Fruit fly (Drosophila melanogaster) whole organism, embryonic: ENCODE data around the gene Bub1.

Source experiments
- Asciz ChIP-seq: fragments of 200-800 bp; sonication (Bioruptor generic); optimal IDR thresholded peaks from 2 replicates; lab custom pipeline; 2017; ENCODE audit warnings: missing biosample characterization, mild to moderate bottlenecking, missing genetic modification characterization, missing genetic modification reagents
- Atf6 ChIP-seq: fragments of 200-800 bp; sonication (Bioruptor generic); IDR thresholded peaks from 2 replicates; pipeline ENCODE4 v1.3.6; 2022; ENCODE audit warnings: missing biosample characterization, missing genetic modification characterization
- B-H2 ChIP-seq: fragments of 200-800 bp; sonication (Bioruptor generic); optimal IDR thresholded peaks from 2 replicates; lab custom pipeline; 2018; ENCODE audit warnings: missing biosample characterization, mild to moderate bottlenecking, missing genetic modification characterization
- CG12769 ChIP-seq: fragments of 200-800 bp; sonication (Bioruptor generic); optimal IDR thresholded peaks from 2 replicates; lab custom pipeline; 2019; ENCODE audit warnings: missing biosample characterization, mild to moderate bottlenecking, missing genetic modification characterization, moderate library complexity
- CG13424 ChIP-seq: fragments of 200-800 bp; sonication (Bioruptor generic); optimal IDR thresholded peaks from 2 replicates; lab custom pipeline; 2019; ENCODE audit warnings: missing biosample characterization, mild to moderate bottlenecking, missing genetic modification characterization, moderate library complexity
- CG15011 ChIP-seq: fragments of 200-800 bp; sonication (Bioruptor generic); optimal IDR thresholded peaks from 3 replicates; lab custom pipeline; 2018; ENCODE audit warnings: missing biosample characterization, mild to moderate bottlenecking, missing genetic modification characterization
- CG1529 ChIP-seq: fragments of 200-800 bp; sonication (Bioruptor generic); optimal IDR thresholded peaks from 3 replicates; lab custom pipeline; 2018; ENCODE audit warnings: missing biosample characterization, missing genetic modification characterization
- CG15601 ChIP-seq: fragments of 200-800 bp; sonication (Bioruptor generic); optimal IDR thresholded peaks from 3 replicates; lab custom pipeline; 2019; ENCODE audit warnings: missing biosample characterization, mild to moderate bottlenecking, missing genetic modification characterization, moderate library complexity
- CG17328 ChIP-seq: fragments of 200-800 bp; sonication (Bioruptor generic); IDR thresholded peaks from 2 replicates; pipeline ENCODE4 v1.3.6; 2022; ENCODE audit warnings: missing biosample characterization, missing genetic modification characterization
- CG18599 ChIP-seq: fragments of 200-800 bp; sonication (Bioruptor generic); optimal IDR thresholded peaks from 3 replicates; lab custom pipeline; 2017; ENCODE audit warnings: missing biosample characterization, missing genetic modification characterization, mild to moderate bottlenecking, moderate library complexity, missing genetic modification reagents
- CG4617 ChIP-seq: fragments of 200-800 bp; sonication (Bioruptor generic); optimal IDR thresholded peaks from 3 replicates; lab custom pipeline; 2016; ENCODE audit warnings: missing biosample characterization, missing genetic modification characterization, borderline replicate concordance
- CG4707 ChIP-seq: fragments of 200-800 bp; sonication (Bioruptor generic); optimal IDR thresholded peaks from 2 replicates; lab custom pipeline; 2018; ENCODE audit warnings: missing biosample characterization, mild to moderate bottlenecking, missing genetic modification characterization, moderate library complexity
- CG6254 ChIP-seq: fragments of 200-800 bp; sonication (Bioruptor generic); optimal IDR thresholded peaks from 3 replicates; lab custom pipeline; 2017; ENCODE audit warnings: mild to moderate bottlenecking, missing biosample characterization, missing genetic modification reagents, missing genetic modification characterization
- CG6272 ChIP-seq: fragments of 200-800 bp; sonication (Bioruptor generic); IDR thresholded peaks from 2 replicates; pipeline ENCODE4 v1.3.6; 2022; ENCODE audit warnings: missing biosample characterization, missing genetic modification characterization
- CG7556 ChIP-seq: fragments of 200-800 bp; sonication (Bioruptor generic); optimal IDR thresholded peaks from 2 replicates; lab custom pipeline; 2017; ENCODE audit warnings: missing biosample characterization, mild to moderate bottlenecking, missing genetic modification characterization
- CG8944 ChIP-seq: fragments of 200-800 bp; sonication (Bioruptor generic); optimal IDR thresholded peaks from 3 replicates; lab custom pipeline; 2016; ENCODE audit warnings: missing biosample characterization, missing genetic modification characterization
- CG9876 ChIP-seq: fragments of 200-800 bp; sonication (Bioruptor generic); optimal IDR thresholded peaks from 2 replicates; lab custom pipeline; 2016; ENCODE audit warnings: missing biosample characterization, missing genetic modification characterization
- CTCF ChIP-seq: fragments of 200-800 bp; sonication (Bioruptor generic); optimal IDR thresholded peaks from 2 replicates; lab custom pipeline; 2017; ENCODE audit warnings: missing biosample characterization, mild to moderate bottlenecking, missing genetic modification characterization, moderate library complexity
- Chrac-16 ChIP-seq: fragments of 200-800 bp; sonication (Bioruptor generic); optimal IDR thresholded peaks from 3 replicates; lab custom pipeline; 2016; ENCODE audit warnings: missing biosample characterization, missing genetic modification characterization
- CrebB ChIP-seq: fragments of 200-800 bp; sonication (Bioruptor generic); optimal IDR thresholded peaks from 3 replicates; lab custom pipeline; 2018; ENCODE audit warnings: missing biosample characterization, mild to moderate bottlenecking, missing genetic modification characterization
- Dll ChIP-seq: fragments of 200-800 bp; sonication (Bioruptor generic); IDR thresholded peaks from 4 replicates; pipeline ENCODE4 v1.3.6; 2022; ENCODE audit warnings: missing biosample characterization, missing genetic modification characterization; ENCODE audit not compliant: partially characterized antibody
- H2.0 ChIP-seq: fragments of 200-800 bp; sonication (Bioruptor generic); IDR thresholded peaks from 2 replicates; pipeline ENCODE4 v1.3.6; 2022; ENCODE audit warnings: missing biosample characterization, missing genetic modification characterization
- HmgD ChIP-seq: fragments of 200-800 bp; sonication (Bioruptor generic); optimal IDR thresholded peaks from 3 replicates; lab custom pipeline; 2016; ENCODE audit warnings: missing biosample characterization, missing genetic modification characterization
- Hmr ChIP-seq: fragments of 200-800 bp; sonication (Bioruptor generic); optimal IDR thresholded peaks from 3 replicates; lab custom pipeline; 2017; ENCODE audit warnings: mild to moderate bottlenecking, missing biosample characterization, missing genetic modification reagents, missing genetic modification characterization
- Hmx ChIP-seq: fragments of 200-800 bp; sonication (Bioruptor generic); optimal IDR thresholded peaks from 2 replicates; lab custom pipeline; 2016; ENCODE audit warnings: missing biosample characterization, missing genetic modification characterization
- Hr39 ChIP-seq: fragments of >200 bp; optimal IDR thresholded peaks from 2 replicates; lab custom pipeline; 2017
- Mad ChIP-seq: fragments of 200-800 bp; sonication (Bioruptor generic); optimal IDR thresholded peaks from 2 replicates; lab custom pipeline; 2016; ENCODE audit warnings: missing biosample characterization, missing genetic modification characterization
- PHDP ChIP-seq: fragments of 200-800 bp; sonication (Bioruptor generic); optimal IDR thresholded peaks from 3 replicates; lab custom pipeline; 2018; ENCODE audit warnings: missing biosample characterization, mild to moderate bottlenecking, missing genetic modification characterization, moderate library complexity
- Scr ChIP-seq: fragments of 200-800 bp; sonication (Bioruptor generic); IDR thresholded peaks from 2 replicates; pipeline ENCODE4 v1.3.6; 2022; ENCODE audit warnings: missing biosample characterization, missing genetic modification characterization; ENCODE audit not compliant: partially characterized antibody
- ap ChIP-seq: fragments of 200-800 bp; sonication (Bioruptor generic); IDR thresholded peaks from 2 replicates; pipeline ENCODE4 v1.3.6; 2022; ENCODE audit warnings: missing biosample characterization, missing genetic modification characterization
- ase ChIP-seq: fragments of 200-800 bp; sonication (Bioruptor generic); IDR thresholded peaks from 3 replicates; pipeline ENCODE4 v1.3.6; 2022; ENCODE audit warnings: missing biosample characterization, missing genetic modification characterization
- bowl ChIP-seq: fragments of 200-800 bp; sonication (Bioruptor generic); IDR thresholded peaks from 2 replicates; pipeline ENCODE4 v1.3.6; 2022; ENCODE audit warnings: missing biosample characterization, missing genetic modification characterization
- ci ChIP-seq: fragments of 200-800 bp; sonication (Bioruptor generic); IDR thresholded peaks from 3 replicates; pipeline ENCODE4 v1.3.6; 2022; ENCODE audit warnings: missing biosample characterization, missing genetic modification characterization
- crc ChIP-seq: fragments of 200-800 bp; sonication (Bioruptor generic); optimal IDR thresholded peaks from 2 replicates; lab custom pipeline; 2016; ENCODE audit warnings: missing biosample characterization, missing genetic modification characterization
- croc ChIP-seq: fragments of 200-800 bp; sonication (Bioruptor generic); conservative IDR thresholded peaks from 3 replicates; pipeline ENCODE4 v1.3.6; 2022; ENCODE audit warnings: missing biosample characterization, missing genetic modification characterization
- da ChIP-seq: fragments of 200-800 bp; sonication (Bioruptor generic); optimal IDR thresholded peaks from 2 replicates; lab custom pipeline; 2016; ENCODE audit warnings: missing biosample characterization, missing genetic modification characterization
- exex ChIP-seq: fragments of 200-800 bp; sonication (Bioruptor generic); optimal IDR thresholded peaks from 4 replicates; lab custom pipeline; 2018; ENCODE audit warnings: missing biosample characterization, mild to moderate bottlenecking, missing genetic modification characterization, moderate library complexity
- fd64A ChIP-seq: fragments of 200-800 bp; sonication (Bioruptor generic); optimal IDR thresholded peaks from 3 replicates; lab custom pipeline; 2018; ENCODE audit warnings: missing biosample characterization, mild to moderate bottlenecking, missing genetic modification characterization
- fd96Cb ChIP-seq: fragments of 200-800 bp; sonication (Bioruptor generic); optimal IDR thresholded peaks from 2 replicates; lab custom pipeline; 2018; ENCODE audit warnings: missing biosample characterization, mild to moderate bottlenecking, missing genetic modification characterization, moderate library complexity
- gce ChIP-seq: fragments of 200-800 bp; sonication (Bioruptor generic); IDR thresholded peaks from 3 replicates; pipeline ENCODE4 v1.3.6; 2022; ENCODE audit warnings: missing biosample characterization, missing genetic modification characterization
- hbn ChIP-seq: fragments of 200-800 bp; sonication (Bioruptor generic); IDR thresholded peaks from 2 replicates; pipeline ENCODE4 v1.3.6; 2022; ENCODE audit warnings: missing biosample characterization, missing genetic modification characterization; ENCODE audit not compliant: partially characterized antibody
- ken ChIP-seq: fragments of 200-800 bp; sonication (Bioruptor generic); IDR thresholded peaks from 3 replicates; pipeline ENCODE4 v1.3.6; 2022; ENCODE audit warnings: missing biosample characterization, missing genetic modification characterization
- nerfin-2 ChIP-seq: fragments of 200-800 bp; sonication (Bioruptor generic); IDR thresholded peaks from 2 replicates; pipeline ENCODE4 v1.3.6; 2022; ENCODE audit warnings: missing biosample characterization, missing genetic modification characterization; ENCODE audit not compliant: partially characterized antibody
- nom ChIP-seq: fragments of 200-800 bp; sonication (Bioruptor generic); optimal IDR thresholded peaks from 2 replicates; lab custom pipeline; 2017; ENCODE audit warnings: missing biosample characterization, missing genetic modification characterization, mild to moderate bottlenecking, moderate library complexity, missing genetic modification reagents
- phol ChIP-seq: fragments of 200-800 bp; sonication (Bioruptor generic); optimal IDR thresholded peaks from 3 replicates; lab custom pipeline; 2018; ENCODE audit warnings: missing biosample characterization, mild to moderate bottlenecking, missing genetic modification characterization, moderate library complexity
- pnt ChIP-seq: fragments of 200-800 bp; sonication (Bioruptor generic); optimal IDR thresholded peaks from 3 replicates; lab custom pipeline; 2016; ENCODE audit warnings: missing biosample characterization, missing genetic modification characterization
- sug ChIP-seq: fragments of 200-800 bp; optimal IDR thresholded peaks from 2 replicates; lab custom pipeline; 2019; ENCODE audit warnings: missing biosample characterization, mild to moderate bottlenecking, missing genetic modification characterization, moderate library complexity
- toy ChIP-seq: fragments of 200-800 bp; sonication (Bioruptor generic); IDR thresholded peaks from 2 replicates; pipeline ENCODE4 v1.3.6; 2022; ENCODE audit warnings: missing biosample characterization, missing genetic modification characterization
- tup ChIP-seq: fragments of 200-800 bp; sonication (Bioruptor generic); optimal IDR thresholded peaks from 2 replicates; lab custom pipeline; 2016; ENCODE audit warnings: missing biosample characterization, mild to moderate bottlenecking, missing genetic modification characterization, moderate library complexity
- zfh1 ChIP-seq: fragments of 200-800 bp; sonication (Bioruptor generic); IDR thresholded peaks from 3 replicates; pipeline ENCODE4 v1.3.6; 2022; ENCODE audit warnings: missing biosample characterization, missing genetic modification characterization

Gene Bub1

dm6 chr2L:5298978-5299627 lies 20.4 kb downstream of the Bub1 start (continued):
- TF ChIP-seq ken: peak; percentile 77
- TF ChIP-seq CG17328 (GFP tag; lab: Robert Waterston, UW): peak; percentile 72
- TF ChIP-seq Hmx: peak; percentile 8
- TF ChIP-seq CG7556 (GFP tag; lab: Kevin White, UChicago): peak; percentile 84
- peak; percentile 26 for TF ChIP-seq Mad (GFP tag; lab: Kevin White, UChicago)
- peak; percentile 61 for TF ChIP-seq CG8944 (GFP tag; lab: Kevin White, UChicago)
- TF ChIP-seq CTCF (GFP tag; lab: Kevin White, UChicago): peak; percentile 43
- no peak for TF ChIP-seq Dll
- peak; percentile 64; the same call in 2 of the 3 replicates for TF ChIP-seq ase (GFP tag; lab: Robert Waterston, UW)
- TF ChIP-seq Hmr: peak; percentile 86
- TF ChIP-seq pnt (GFP tag; lab: Kevin White, UChicago): peak; percentile 40
- peak; percentile 92 for TF ChIP-seq CG1529 (GFP tag; lab: Kevin White, UChicago)
- TF ChIP-seq da (GFP tag; lab: Kevin White, UChicago): no peak
- peak; percentile 88 for TF ChIP-seq CG6254
- peak; percentile 64 for TF ChIP-seq CG15011 (GFP tag; lab: Kevin White, UChicago)
- peak; percentile 16 for TF ChIP-seq tup (GFP tag; lab: Kevin White, UChicago)
- TF ChIP-seq CG12769 (tag; lab: Kevin White, UChicago): peak; percentile 21
- TF ChIP-seq CrebB: peak; percentile 86
- TF ChIP-seq fd64A (GFP tag; lab: Kevin White, UChicago): peak; percentile 81
- no peak for TF ChIP-seq exex (tag; lab: Kevin White, UChicago)
- TF ChIP-seq Scr (GFP tag; lab: Robert Waterston, UW): no peak
- peak; percentile 90 for TF ChIP-seq fd96Cb (tag; lab: Kevin White, UChicago)
- no peak for TF ChIP-seq hbn (GFP tag; lab: Robert Waterston, UW)
- TF ChIP-seq HmgD (GFP tag; lab: Kevin White, UChicago): no peak
- TF ChIP-seq CG13424 (tag; lab: Kevin White, UChicago): peak; percentile 94
- TF ChIP-seq CG4707 (GFP tag; lab: Kevin White, UChicago): peak; percentile 78
- TF ChIP-seq toy (GFP tag; lab: Robert Waterston, UW): no peak
- TF ChIP-seq PHDP (tag; lab: Kevin White, UChicago): peak; percentile 95
- TF ChIP-seq H2.0 (GFP tag; lab: Robert Waterston, UW): peak; percentile 61
- peak; percentile 79 for TF ChIP-seq CG18599 (GFP tag; lab: Kevin White, UChicago)
- TF ChIP-seq Chrac-16 (GFP tag; lab: Kevin White, UChicago): peak; percentile 77
- peak; percentile 83 for TF ChIP-seq sug (tag; lab: Kevin White, UChicago)
- peak; percentile 86 for TF ChIP-seq Atf6 (GFP tag; lab: Robert Waterston, UW)
- peak; percentile 87 for TF ChIP-seq CG15601 (tag; lab: Kevin White, UChicago)
- peak; percentile 54; the same call in 1 of the 2 replicates for TF ChIP-seq CG6272 (GFP tag; lab: Robert Waterston, UW)
- TF ChIP-seq B-H2 (GFP tag; lab: Kevin White, UChicago): no peak
- no peak for TF ChIP-seq Hr39 (lab: Kevin White, UChicago)
- TF ChIP-seq croc (GFP tag; lab: Robert Waterston, UW): peak; percentile 74
- TF ChIP-seq crc (GFP tag; lab: Kevin White, UChicago): peak; percentile 29
- TF ChIP-seq nom: no peak
- no peak for TF ChIP-seq CG9876 (GFP tag; lab: Kevin White, UChicago)
- TF ChIP-seq ap: peak; percentile 74
- TF ChIP-seq phol (tag; lab: Kevin White, UChicago): peak; percentile 89
- TF ChIP-seq nerfin-2 (GFP tag; lab: Robert Waterston, UW): no peak
- peak; percentile 89 for TF ChIP-seq Asciz
- 0 out of 2 replicates have a peak, but pooled peaks have one; percentile 17 for TF ChIP-seq bowl (GFP tag; lab: Robert Waterston, UW)
- TF ChIP-seq gce (GFP tag; lab: Robert Waterston, UW): 0 out of 3 replicates have a peak, but pooled peaks have one; percentile 32
- peak; percentile 93 for TF ChIP-seq ci
- TF ChIP-seq CG4617 (GFP tag; lab: Kevin White, UChicago): peak; percentile 48
- TF ChIP-seq zfh1: peak; percentile 77
